Worm (Caenorhabditis elegans) whole organism, L1 larva: ENCODE measurements around the gene T04H1.5.

ENCODE experiments used
- lin-14 ChIP-seq: fragments of 200-800 bp; sonication (Bioruptor generic); optimal IDR thresholded peaks from 2 replicates; lab custom pipeline; 2018; ENCODE audit warnings: mild to moderate bottlenecking, missing genetic modification characterization, moderate library complexity, missing compliant biosample characterization
- nhr-11 ChIP-seq: fragments of 150-350 bp; optimal IDR thresholded peaks from 2 replicates; lab custom pipeline; 2014; ENCODE audit warnings: missing biosample characterization, missing genetic modification characterization
- nhr-85 ChIP-seq: sonication (generic microtip); peaks from one replicate; lab custom pipeline; 2016; ENCODE audit warnings: missing genetic modification characterization, inconsistent platforms, missing compliant biosample characterization
- zag-1 ChIP-seq: fragments of 150-350 bp; optimal IDR thresholded peaks from 2 replicates; lab custom pipeline; 2014; ENCODE audit warnings: missing biosample characterization, missing genetic modification characterization

T04H1.5 gene

DNA sequence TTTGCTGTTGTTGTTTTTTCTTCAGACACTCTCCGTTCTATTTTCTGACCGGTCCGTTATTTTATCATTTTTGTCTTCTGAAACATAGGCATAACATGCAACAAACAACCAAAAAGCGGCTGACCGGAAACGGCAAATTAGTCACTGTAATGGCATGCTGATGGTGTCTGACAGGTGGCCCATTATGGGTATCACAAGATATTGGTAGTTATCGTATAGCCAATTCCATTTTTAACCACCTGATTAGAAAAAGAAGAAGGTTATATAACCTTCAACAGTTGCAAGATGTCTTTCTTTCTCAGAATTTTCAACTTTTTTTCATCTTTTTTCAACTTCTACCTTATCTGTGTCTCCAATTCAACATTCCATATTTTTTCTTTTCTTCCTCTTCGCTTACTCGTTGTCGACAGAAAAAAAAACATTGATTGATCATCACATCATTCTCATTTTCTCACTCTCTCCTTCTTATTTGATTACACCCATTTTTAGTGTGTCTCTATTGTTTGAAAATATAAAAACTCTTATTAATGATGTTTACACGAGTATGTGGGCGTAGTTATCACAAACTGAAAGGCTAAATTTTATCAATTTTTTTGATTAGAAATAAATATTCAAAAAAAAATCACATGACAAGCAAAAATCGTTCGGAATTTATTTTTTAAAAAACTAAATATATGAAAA is 49.8 kb downstream of the T04H1.5 start (continued):
- TF ChIP-seq lin-14 (GFP tag; lab: Kevin White, UChicago) (peak; percentile 67), nhr-11 (tag; lab: Kevin White, UChicago) (no peak), nhr-85 (tag; lab: Kevin White, UChicago) (peak; percentile 95), zag-1 (tag; lab: Kevin White, UChicago) (no peak)
